Fruit fly (Drosophila melanogaster) whole organism, adult: ENCODE results near the gene Tango14.

Source experiments
- CG11617 ChIP-seq: fragments of 200-800 bp; sonication (Bioruptor generic); optimal IDR thresholded peaks from 2 replicates; lab custom pipeline; 2017; ENCODE audit warnings: mild to moderate bottlenecking, missing biosample characterization, missing genetic modification reagents, missing genetic modification characterization
- CG12768 ChIP-seq: fragments of 200-800 bp; sonication (Bioruptor generic); optimal IDR thresholded peaks from 2 replicates; lab custom pipeline; 2017; ENCODE audit warnings: missing biosample characterization, missing genetic modification characterization, mild to moderate bottlenecking, moderate library complexity, missing genetic modification reagents
- CG14711 ChIP-seq: fragments of 200-800 bp; sonication (Bioruptor generic); optimal IDR thresholded peaks from 2 replicates; lab custom pipeline; 2018; ENCODE audit warnings: missing biosample characterization, mild to moderate bottlenecking, missing genetic modification characterization, moderate library complexity
- CG1620 ChIP-seq: fragments of 200-800 bp; sonication (Bioruptor generic); optimal IDR thresholded peaks from 2 replicates; lab custom pipeline; 2016; ENCODE audit warnings: missing biosample characterization, missing genetic modification characterization
- CG33017 ChIP-seq: fragments of 200-800 bp; sonication (Bioruptor generic); optimal IDR thresholded peaks from 2 replicates; lab custom pipeline; 2018; ENCODE audit warnings: missing biosample characterization, mild to moderate bottlenecking, missing genetic modification characterization, moderate library complexity
- CG5204 ChIP-seq: fragments of 200-800 bp; sonication (Bioruptor generic); optimal IDR thresholded peaks from 2 replicates; lab custom pipeline; 2016; ENCODE audit warnings: missing biosample characterization, missing genetic modification characterization
- CG7045 ChIP-seq: fragments of 200-800 bp; sonication (Bioruptor generic); optimal IDR thresholded peaks from 2 replicates; lab custom pipeline; 2017; ENCODE audit warnings: missing biosample characterization, mild to moderate bottlenecking, missing genetic modification characterization
- CG7101 ChIP-seq: fragments of 200-800 bp; sonication (Bioruptor generic); optimal IDR thresholded peaks from 2 replicates; lab custom pipeline; 2018; ENCODE audit warnings: missing biosample characterization, mild to moderate bottlenecking, missing genetic modification characterization, moderate library complexity
- Clk ChIP-seq: fragments of 200-800 bp; sonication (Bioruptor generic); optimal IDR thresholded peaks from 2 replicates; lab custom pipeline; 2017; ENCODE audit warnings: missing biosample characterization, missing genetic modification characterization
- Crg-1 ChIP-seq: fragments of 200-800 bp; sonication (Bioruptor generic); optimal IDR thresholded peaks from 2 replicates; lab custom pipeline; 2016; ENCODE audit warnings: missing biosample characterization, missing genetic modification characterization
- Hr96 ChIP-seq: fragments of 200-800 bp; sonication (Bioruptor generic); optimal IDR thresholded peaks from 2 replicates; lab custom pipeline; 2016; ENCODE audit warnings: missing biosample characterization, missing genetic modification characterization
- Mnt ChIP-seq: fragments of 200-800 bp; sonication (Bioruptor generic); optimal IDR thresholded peaks from 2 replicates; lab custom pipeline; 2016; ENCODE audit warnings: missing biosample characterization, mild to moderate bottlenecking, missing genetic modification characterization
- bab1 ChIP-seq: fragments of 200-800 bp; sonication (Bioruptor generic); optimal IDR thresholded peaks from 3 replicates; lab custom pipeline; 2019; ENCODE audit warnings: missing biosample characterization, mild to moderate bottlenecking, missing genetic modification characterization, moderate library complexity
- cic ChIP-seq: fragments of 200-800 bp; sonication (Bioruptor generic); optimal IDR thresholded peaks from 2 replicates; lab custom pipeline; 2017; ENCODE audit warnings: missing biosample characterization, mild to moderate bottlenecking, missing genetic modification characterization, moderate library complexity
- cnc ChIP-seq, 2 experiments: fragments of >200 bp; optimal IDR thresholded peaks; 2 replicates each; lab custom pipeline; 2017
- kay ChIP-seq: fragments of 200-800 bp; sonication (Bioruptor generic); peaks from one replicate; lab custom pipeline; 2016; ENCODE audit warnings: missing biosample characterization, missing genetic modification characterization, borderline replicate concordance
- ovo ChIP-seq: fragments of 200-800 bp; sonication (Bioruptor generic); optimal IDR thresholded peaks from 2 replicates; lab custom pipeline; 2016; ENCODE audit warnings: missing biosample characterization, missing genetic modification characterization
- pad ChIP-seq: fragments of 200-800 bp; sonication (Bioruptor generic); optimal IDR thresholded peaks from 3 replicates; lab custom pipeline; 2017; ENCODE audit warnings: missing biosample characterization, missing genetic modification characterization, mild to moderate bottlenecking, moderate library complexity, missing genetic modification reagents
- tj ChIP-seq: fragments of 200-800 bp; sonication (Bioruptor generic); optimal IDR thresholded peaks from 3 replicates; lab custom pipeline; 2017; ENCODE audit warnings: missing biosample characterization, mild to moderate bottlenecking, missing genetic modification characterization, moderate library complexity
- toe ChIP-seq: fragments of 200-800 bp; sonication (Bioruptor generic); optimal IDR thresholded peaks from 2 replicates; lab custom pipeline; 2016; ENCODE audit warnings: missing biosample characterization, missing genetic modification characterization

Tango14 gene

DNA sequence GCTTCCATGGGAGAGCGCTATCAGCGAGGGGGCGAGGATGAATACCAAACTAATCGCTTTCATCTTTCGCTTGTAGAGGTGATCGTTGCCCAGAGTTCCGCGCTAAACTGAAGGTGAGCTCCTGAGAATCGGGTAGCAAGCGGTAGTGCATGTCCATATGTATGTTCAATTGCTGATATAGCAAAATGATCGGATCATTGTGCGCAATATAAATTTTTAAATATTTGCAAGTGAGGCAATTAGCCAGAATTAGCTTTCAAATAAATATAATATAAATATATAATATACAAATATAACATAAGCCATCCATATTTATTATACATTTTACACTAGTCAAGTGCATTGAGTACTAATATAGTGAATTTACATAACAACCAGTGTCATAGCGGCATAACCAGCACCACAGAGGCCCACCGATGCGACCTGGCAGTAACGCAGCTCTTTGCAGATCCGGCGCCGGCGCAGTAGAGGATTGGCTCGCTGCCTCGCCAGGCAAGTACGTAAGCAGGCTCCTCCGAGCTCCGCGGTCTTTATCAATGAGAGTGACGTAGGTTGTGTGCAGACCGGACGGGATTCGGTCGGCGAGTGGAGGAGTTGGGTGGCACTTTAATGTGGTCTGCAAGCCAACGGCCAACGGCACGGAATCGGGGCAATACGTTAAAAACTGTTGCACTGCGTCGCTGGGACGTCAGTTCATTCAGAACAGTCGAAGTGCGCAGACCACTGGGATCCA lies 24.3 kb upstream of the Tango14 start, which contains the start of the genes Iris and CG4577:
Gene Iris (minus strand): TSS at position 88 of the 733 bp plus-strand sequence.
Gene CG4577 (plus strand): TSS at position 683 of the 733 bp plus-strand sequence.
- TF ChIP-seq CG7045: no peak
- TF ChIP-seq tj (GFP tag; lab: Kevin White, UChicago): peak; percentile 96
- TF ChIP-seq Hr96 (GFP tag; lab: Kevin White, UChicago): no peak
- TF ChIP-seq Mnt (GFP tag; lab: Kevin White, UChicago): no peak
- TF ChIP-seq CG33017: no peak
- no peak for TF ChIP-seq CG1620 (GFP tag; lab: Kevin White, UChicago)
- no peak for TF ChIP-seq toe (GFP tag; lab: Kevin White, UChicago)
- no peak for TF ChIP-seq CG12768
- TF ChIP-seq pad (GFP tag; lab: Kevin White, UChicago): no peak
- peak; percentile 55 for TF ChIP-seq cic (GFP tag; lab: Kevin White, UChicago)
- peak; percentile 25 for TF ChIP-seq CG11617 (GFP tag; lab: Kevin White, UChicago)
- no peak for TF ChIP-seq CG5204 (GFP tag; lab: Kevin White, UChicago)
- TF ChIP-seq Crg-1 (GFP tag; lab: Kevin White, UChicago): no peak
- TF ChIP-seq Clk (GFP tag; lab: Kevin White, UChicago): no peak
- no peak for TF ChIP-seq ovo (GFP tag; lab: Kevin White, UChicago)
- no peak for TF ChIP-seq kay (GFP tag; lab: Kevin White, UChicago)
- TF ChIP-seq bab1 (GFP tag; lab: Kevin White, UChicago): no peak
- no peak for TF ChIP-seq CG14711 (tag; lab: Kevin White, UChicago)
- no peak for TF ChIP-seq cnc (optimal IDR thresholded peaks at IDR 0.05; lab: Kevin White, UChicago)
- peak; percentile 39 for TF ChIP-seq CG7101

DNA sequence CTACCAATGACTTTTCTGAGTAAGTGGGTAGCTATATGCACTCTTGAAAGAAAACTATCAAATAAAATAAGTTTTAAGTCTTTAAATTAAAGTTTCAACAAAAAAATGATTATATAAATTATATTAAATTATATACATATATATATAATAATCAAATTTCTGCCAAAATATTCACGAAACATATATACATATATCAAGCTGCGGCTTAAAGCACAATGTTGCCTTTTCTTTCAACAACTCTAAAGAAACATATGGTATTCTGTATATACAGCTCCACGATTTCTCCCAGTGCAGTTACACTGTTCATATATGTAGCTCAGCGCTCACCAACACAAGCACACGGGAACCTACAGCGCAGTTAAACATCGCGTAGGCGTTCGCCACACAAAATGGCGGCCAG lies 23.0 kb upstream of the Tango14 start:
- no peak for TF ChIP-seq pad (GFP tag; lab: Kevin White, UChicago)
- TF ChIP-seq tj (GFP tag; lab: Kevin White, UChicago): no peak
- TF ChIP-seq Clk (GFP tag; lab: Kevin White, UChicago): no peak
- peak; percentile 58 for TF ChIP-seq CG11617 (GFP tag; lab: Kevin White, UChicago)
- no peak for TF ChIP-seq Hr96 (GFP tag; lab: Kevin White, UChicago)
- peak; percentile 54 for TF ChIP-seq CG33017
- TF ChIP-seq bab1 (GFP tag; lab: Kevin White, UChicago): no peak
- TF ChIP-seq ovo (GFP tag; lab: Kevin White, UChicago): no peak
- peak; percentile 1 for TF ChIP-seq toe (GFP tag; lab: Kevin White, UChicago)
- TF ChIP-seq Crg-1 (GFP tag; lab: Kevin White, UChicago): no peak
- peak; percentile 29 for TF ChIP-seq CG7101
- peak; percentile 39 for TF ChIP-seq CG12768
- no peak for TF ChIP-seq cnc (optimal IDR thresholded peaks at IDR 0.05; lab: Kevin White, UChicago)
- TF ChIP-seq cic (GFP tag; lab: Kevin White, UChicago): no peak
- peak; percentile 30 for TF ChIP-seq CG14711 (tag; lab: Kevin White, UChicago)
- TF ChIP-seq CG1620 (GFP tag; lab: Kevin White, UChicago): no peak
- no peak for TF ChIP-seq CG5204 (GFP tag; lab: Kevin White, UChicago)
- TF ChIP-seq kay (GFP tag; lab: Kevin White, UChicago): no peak
- peak; percentile 69 for TF ChIP-seq CG7045
- TF ChIP-seq Mnt (GFP tag; lab: Kevin White, UChicago): no peak

DNA sequence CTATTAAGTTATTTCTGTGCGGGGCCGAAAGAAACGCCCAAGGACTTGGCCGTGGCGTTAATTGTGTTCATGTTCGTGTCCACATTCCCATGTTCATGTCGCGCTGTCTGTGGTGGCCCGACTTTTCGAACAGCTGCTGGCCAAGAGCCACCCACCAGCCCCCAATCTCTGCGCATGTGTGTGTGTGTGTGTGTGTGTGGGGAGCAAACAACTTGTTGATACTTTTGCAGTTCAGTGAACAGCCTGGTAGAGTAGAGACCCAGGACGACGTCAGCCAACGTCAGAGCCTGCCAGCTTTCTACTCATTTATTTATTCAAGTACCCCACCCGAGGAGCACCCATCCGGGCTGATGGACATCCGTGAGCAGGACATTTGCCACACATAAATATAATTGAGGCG lies 21.5 kb upstream of the Tango14 start:
- TF ChIP-seq pad (GFP tag; lab: Kevin White, UChicago): no peak
- no peak for TF ChIP-seq ovo (GFP tag; lab: Kevin White, UChicago)

DNA sequence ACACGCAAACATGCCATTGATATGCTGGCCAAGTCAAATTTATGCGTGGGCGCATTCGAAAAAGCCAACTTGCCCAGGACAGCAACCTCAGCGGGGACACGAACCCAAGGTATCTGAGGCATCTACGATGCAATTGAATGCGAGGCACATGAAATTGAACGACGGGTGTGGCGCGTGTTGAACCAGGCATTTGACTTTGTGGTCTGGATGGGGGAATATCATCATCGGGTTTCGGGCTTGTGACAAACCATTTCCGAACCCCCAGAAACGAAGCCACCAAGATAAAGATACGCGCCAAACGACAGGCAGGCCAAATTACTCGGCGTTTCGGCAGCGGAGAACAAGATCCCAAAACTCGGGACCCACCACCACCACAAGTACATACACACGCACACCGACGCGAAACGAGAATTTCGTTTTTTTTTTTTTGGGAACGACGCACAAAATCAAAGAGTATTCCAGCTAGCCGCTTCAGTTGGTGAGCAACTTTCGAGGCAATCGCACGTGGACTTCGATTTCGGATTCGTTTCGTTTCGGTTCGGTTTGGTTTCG lies 15.7 kb upstream of the Tango14 start, which contains the start of gene MFS3:
Gene MFS3 (plus strand): TSS at position 472 of the 552 bp plus-strand sequence.
- TF ChIP-seq pad (GFP tag; lab: Kevin White, UChicago) (peak; percentile 39), CG7101 (no peak)

DNA sequence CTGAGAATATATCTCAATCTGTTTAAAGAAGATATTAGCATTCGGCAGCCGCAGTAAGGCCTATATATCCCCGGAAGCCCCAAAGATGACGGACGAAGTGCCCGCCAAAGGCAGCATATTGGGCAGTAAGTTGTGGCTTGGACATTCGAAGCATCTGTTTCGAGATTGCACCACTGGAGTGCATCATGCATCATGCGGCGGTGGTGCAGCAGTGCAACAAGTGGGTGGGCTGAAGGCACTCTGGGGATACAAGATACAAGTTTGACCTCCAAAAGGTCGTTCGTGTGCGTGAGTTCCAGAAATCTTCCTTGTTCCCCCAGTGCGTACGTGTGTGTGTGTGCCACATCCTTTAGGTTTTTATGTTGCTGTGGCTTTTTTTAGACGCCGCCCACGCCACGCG lies 15.2 kb upstream of the Tango14 start:
- no peak for TF ChIP-seq tj (GFP tag; lab: Kevin White, UChicago)
- TF ChIP-seq CG7045: no peak
- no peak for TF ChIP-seq pad (GFP tag; lab: Kevin White, UChicago)
- TF ChIP-seq CG1620 (GFP tag; lab: Kevin White, UChicago): no peak
- no peak for TF ChIP-seq Clk (GFP tag; lab: Kevin White, UChicago)
- TF ChIP-seq kay (GFP tag; lab: Kevin White, UChicago): no peak
- no peak for TF ChIP-seq CG7101
- TF ChIP-seq CG14711 (tag; lab: Kevin White, UChicago): no peak
- no peak for TF ChIP-seq CG11617 (GFP tag; lab: Kevin White, UChicago)
- no peak for TF ChIP-seq Crg-1 (GFP tag; lab: Kevin White, UChicago)
- no peak for TF ChIP-seq bab1 (GFP tag; lab: Kevin White, UChicago)
- TF ChIP-seq cnc (optimal IDR thresholded peaks at IDR 0.05; lab: Kevin White, UChicago): no peak
- no peak for TF ChIP-seq CG12768
- TF ChIP-seq CG33017: no peak
- no peak for TF ChIP-seq toe (GFP tag; lab: Kevin White, UChicago)
- TF ChIP-seq ovo (GFP tag; lab: Kevin White, UChicago): no peak
- TF ChIP-seq Mnt (GFP tag; lab: Kevin White, UChicago): no peak
- no peak for TF ChIP-seq CG5204 (GFP tag; lab: Kevin White, UChicago)
- no peak for TF ChIP-seq Hr96 (GFP tag; lab: Kevin White, UChicago)
- TF ChIP-seq cic (GFP tag; lab: Kevin White, UChicago): no peak
